Worm (Caenorhabditis elegans): ENCODE data around the gene sdz-33.

DNA sequence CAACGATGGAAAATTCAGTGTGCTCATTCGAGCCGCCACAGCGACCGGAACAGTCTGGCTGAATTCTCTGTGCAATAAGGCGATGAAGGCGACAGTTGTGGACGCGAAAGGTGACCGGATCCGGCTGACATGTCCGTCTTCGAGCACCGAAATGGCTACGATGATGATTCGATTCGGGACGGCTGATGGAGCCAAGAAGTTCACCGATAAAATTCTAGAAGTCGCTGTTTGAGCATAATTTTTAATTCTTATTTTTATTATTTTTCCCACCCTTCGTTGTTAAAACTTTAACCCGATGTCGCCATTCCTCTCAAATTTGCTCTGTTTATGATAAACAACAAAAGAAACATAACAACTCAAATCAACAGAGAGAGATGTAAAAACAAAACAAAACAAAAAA is 10.2 kb downstream of the sdz-33 start:
- TF ChIP-seq tlf-1 (GFP tag; optimal IDR thresholded peaks at IDR 0.05): no peak
- TF ChIP-seq snpc-4 (GFP tag; optimal IDR thresholded peaks at IDR 0.05): no peak
- TF ChIP-seq snpc-4 (tag; optimal IDR thresholded peaks at IDR 0.05): no peak

Data from whole organism, young adult.